Fruit fly (Drosophila melanogaster): ENCODE results near the gene Tsp39D.
A peak's percentile ranks its signal among the peaks of the same experiment; 100 is the strongest.

Gene Tsp39D

DNA sequence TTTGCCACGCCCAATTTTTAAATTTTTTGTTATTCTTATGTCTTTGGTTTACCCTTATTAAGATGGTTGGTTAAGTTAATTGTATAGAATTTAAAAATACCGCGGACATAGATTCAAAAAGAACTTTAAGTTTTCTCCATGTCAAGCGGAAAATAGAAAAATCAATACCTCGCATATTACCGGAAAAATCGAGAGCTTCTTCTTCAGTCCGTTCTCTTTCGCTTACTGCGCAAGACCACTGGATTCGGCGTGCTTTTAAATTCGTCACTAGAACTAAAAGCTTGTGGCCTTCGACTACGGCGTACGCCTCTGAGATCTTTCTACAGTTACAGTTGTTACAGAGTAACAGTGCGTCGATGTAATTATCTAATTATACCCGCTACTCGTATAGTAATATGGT is 33.6 kb downstream of the Tsp39D start:
- TF ChIP-seq jing (GFP tag; optimal IDR thresholded peaks at IDR 0.05), result no peak
- peak; percentile 84 for TF ChIP-seq ewg (GFP tag; optimal IDR thresholded peaks at IDR 0.05)
- peak; percentile 48; the same call in 1 of the 3 replicates for TF ChIP-seq CG2199 (GFP tag; IDR thresholded peaks at IDR 0.05)
- TF ChIP-seq pzg (GFP tag; optimal IDR thresholded peaks at IDR 0.05), result no peak
- no peak for TF ChIP-seq Hand (GFP tag; optimal IDR thresholded peaks at IDR 0.05)
- peak; percentile 41 for TF ChIP-seq Deaf1 (tag; optimal IDR thresholded peaks at IDR 0.05)
- TF ChIP-seq mirr (GFP tag; optimal IDR thresholded peaks at IDR 0.05), result no peak
- TF ChIP-seq onecut (GFP tag; IDR thresholded peaks at IDR 0.05), result peak; percentile 97
- no peak for TF ChIP-seq CG10209 (GFP tag; optimal IDR thresholded peaks at IDR 0.05)
- no peak for TF ChIP-seq vfl (GFP tag; optimal IDR thresholded peaks at IDR 0.05)

DNA sequence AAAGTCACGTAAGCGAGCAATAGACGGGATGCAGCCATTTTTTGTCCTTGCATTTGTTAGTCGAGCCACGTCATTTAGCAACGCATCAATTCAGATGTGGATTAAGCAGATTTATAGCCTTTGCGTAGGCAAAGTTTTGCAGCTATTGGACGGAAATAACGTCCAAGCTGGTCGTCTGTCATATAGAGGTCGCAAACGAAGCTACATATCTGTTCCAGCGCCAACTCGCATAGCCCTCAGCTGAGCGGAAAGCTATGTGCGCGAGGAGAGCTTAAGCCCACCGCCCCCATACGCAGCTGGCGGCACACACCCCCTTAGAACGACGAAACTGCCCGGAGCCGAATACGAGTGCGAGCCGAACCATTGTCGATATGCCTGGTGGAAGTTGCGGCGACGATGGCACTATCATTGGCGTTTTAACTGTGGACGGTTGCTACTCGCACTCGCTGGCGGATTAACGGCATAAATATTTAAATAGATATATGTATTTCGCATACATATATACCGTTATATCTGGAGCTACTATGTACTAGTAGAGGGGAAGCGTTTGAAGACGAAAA is 35.5 kb downstream of the Tsp39D start, which contains the start of gene nrv3:
Gene nrv3, plus strand, starts transcription at position 211 of the 560 bp plus-strand sequence.
- TF ChIP-seq ewg (GFP tag; optimal IDR thresholded peaks at IDR 0.05) (peak; percentile 66), Mrtf (GFP tag; IDR thresholded peaks at IDR 0.05) (no peak), crp (GFP tag; optimal IDR thresholded peaks at IDR 0.05) (peak in 1 of 2 experiments; percentile 63), amos (GFP tag; IDR thresholded peaks at IDR 0.05; ENCODE audit: partially characterized antibody) (peak; percentile 7; the same call in 1 of the 2 replicates), HLH4C (GFP tag; IDR thresholded peaks at IDR 0.05; ENCODE audit: partially characterized antibody) (0 out of 3 replicates have a peak, but pooled peaks have one; percentile 12), Jarid2 (GFP tag; optimal IDR thresholded peaks at IDR 0.05) (peak; percentile 10), CG6854 (GFP tag; optimal IDR thresholded peaks at IDR 0.05) (peak; percentile 34), CG14860 (GFP tag; IDR thresholded peaks at IDR 0.05; ENCODE audit: partially characterized antibody) (0 out of 3 replicates have a peak, but pooled peaks have one; percentile 17), CG15514 (GFP tag; optimal IDR thresholded peaks at IDR 0.05) (peak; percentile 37), Ets65A (GFP tag) (peak; percentile 81), CTCF (GFP tag; optimal IDR thresholded peaks at IDR 0.05) (peak; percentile 90), Hand (GFP tag; optimal IDR thresholded peaks at IDR 0.05) (peak; percentile 1), CG18599 (GFP tag; optimal IDR thresholded peaks at IDR 0.05) (peak; percentile 34), Elba2 (GFP tag; optimal IDR thresholded peaks at IDR 0.05) (no peak), Fer1 (GFP tag; optimal IDR thresholded peaks at IDR 0.05) (peak; percentile 17), Dp (GFP tag; optimal IDR thresholded peaks at IDR 0.05) (no peak), emc (GFP tag; optimal IDR thresholded peaks at IDR 0.05) (no peak), CG8290 (GFP tag; optimal IDR thresholded peaks at IDR 0.05) (no peak), CG8290 (tag; optimal IDR thresholded peaks at IDR 0.05) (peak in 1 of 2 experiments; percentile 48), CG2875 (GFP tag; optimal IDR thresholded peaks at IDR 0.05) (no peak), CG13287 (GFP tag; IDR thresholded peaks at IDR 0.05; ENCODE audit: partially characterized antibody) (no peak), Adf1 (GFP tag; IDR thresholded peaks at IDR 0.05) (peak; percentile 38; the same call in 1 of the 2 replicates), lbe (GFP tag; optimal IDR thresholded peaks at IDR 0.05) (no peak), CG13894 (tag; optimal IDR thresholded peaks at IDR 0.05) (peak; percentile 28), Hmr (GFP tag; optimal IDR thresholded peaks at IDR 0.05) (peak; percentile 32), Deaf1 (tag; optimal IDR thresholded peaks at IDR 0.05) (peak; percentile 98), sima (GFP tag; optimal IDR thresholded peaks at IDR 0.05) (no peak), pzg (GFP tag; optimal IDR thresholded peaks at IDR 0.05) (peak; percentile 25), Dip2 (GFP tag; IDR thresholded peaks at IDR 0.05) (peak; percentile 86), CG6654 (GFP tag; optimal IDR thresholded peaks at IDR 0.05) (peak; percentile 95), CG4360 (GFP tag; IDR thresholded peaks at IDR 0.05) (no peak), zen2 (GFP tag; IDR thresholded peaks at IDR 0.05; ENCODE audit: partially characterized antibody) (0 out of 3 replicates have a peak, but pooled peaks have one; percentile 23), CG10543 (GFP tag; optimal IDR thresholded peaks at IDR 0.05) (peak; percentile 26), abd-A (tag; optimal IDR thresholded peaks at IDR 0.05) (peak; percentile 69), Meics (GFP tag; optimal IDR thresholded peaks at IDR 0.05) (peak; percentile 5), chinmo (GFP tag; IDR thresholded peaks at IDR 0.05; ENCODE audit: partially characterized antibody) (0 out of 4 replicates have a peak, but pooled peaks have one; percentile 22), scrt (GFP tag; optimal IDR thresholded peaks at IDR 0.05) (peak; percentile 17)

Data from whole organism, embryonic.